Worm (Caenorhabditis elegans) whole organism, mixed stage, embryonic: ENCODE data around the gene vha-15.

Experiments used
- ceh-43 ChIP-seq: fragments of 200-800 bp; sonication (Bioruptor generic); optimal IDR thresholded peaks from 2 replicates; lab custom pipeline; 2018; ENCODE audit warnings: mild to moderate bottlenecking, missing genetic modification characterization, moderate library complexity, missing compliant biosample characterization
- hlh-1 ChIP-seq: fragments of 150-350 bp; optimal IDR thresholded peaks from 2 replicates; lab custom pipeline; 2014; ENCODE audit warnings: missing biosample characterization, missing genetic modification reagents, missing genetic modification characterization
- lsy-2 ChIP-seq: fragments of 150-350 bp; optimal IDR thresholded peaks from 2 replicates; lab custom pipeline; 2014; ENCODE audit warnings: missing biosample characterization, missing genetic modification characterization
- mep-1 ChIP-seq: fragments of 150-350 bp; optimal IDR thresholded peaks from 2 replicates; lab custom pipeline; 2017; ENCODE audit warnings: missing biosample characterization, missing genetic modification reagents, missing genetic modification characterization, inconsistent platforms
- nhr-76 ChIP-seq: sonication (generic microtip); optimal IDR thresholded peaks from 2 replicates; lab custom pipeline; 2017; ENCODE audit warnings: missing biosample characterization, missing genetic modification characterization
- pha-4 ChIP-seq: fragments of 150-350 bp; optimal IDR thresholded peaks from 2 replicates; lab custom pipeline; 2018; ENCODE audit warnings: missing biosample characterization, missing genetic modification reagents, missing genetic modification characterization
- sem-2 ChIP-seq: fragments of 200-800 bp; sonication (Bioruptor generic); optimal IDR thresholded peaks from 2 replicates; lab custom pipeline; 2018; ENCODE audit warnings: mild to moderate bottlenecking, missing genetic modification characterization, missing compliant biosample characterization
- snpc-4 ChIP-seq: fragments of 150-350 bp; optimal IDR thresholded peaks from 2 replicates; lab custom pipeline; 2014; ENCODE audit warnings: missing biosample characterization, missing genetic modification characterization
- sptf-1 ChIP-seq: sonication (generic microtip); optimal IDR thresholded peaks from 2 replicates; lab custom pipeline; 2017; ENCODE audit warnings: mild to moderate bottlenecking, missing genetic modification characterization, moderate library complexity, missing compliant biosample characterization
- unc-39 ChIP-seq: fragments of 150-350 bp; optimal IDR thresholded peaks from 2 replicates; lab custom pipeline; 2014; ENCODE audit warnings: missing biosample characterization, missing genetic modification characterization

DNA sequence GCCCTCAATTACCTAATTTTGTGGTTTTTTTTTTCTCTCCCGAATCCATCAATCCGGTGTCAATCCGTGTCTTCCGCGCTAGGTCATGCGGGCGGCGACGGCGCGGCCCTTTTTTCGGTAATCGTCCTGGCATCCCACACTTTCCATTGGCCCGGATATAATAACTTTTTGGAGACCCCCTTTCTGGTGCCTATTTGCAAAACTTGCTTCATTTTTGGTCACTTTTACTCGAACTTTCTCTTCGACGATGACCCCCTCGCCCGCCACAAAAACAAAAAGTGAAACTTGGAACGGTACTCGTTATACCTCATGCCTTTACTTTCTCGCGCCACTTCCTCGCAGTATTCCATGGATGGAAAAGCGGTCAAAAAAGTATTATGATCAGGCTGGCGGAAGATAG, 23.3 kb upstream of the vha-15 start:
- TF ChIP-seq unc-39 (tag; lab: Kevin White, UChicago) (no peak), sem-2 (GFP tag; lab: Kevin White, UChicago) (no peak), snpc-4 (tag; lab: Kevin White, UChicago) (no peak), lsy-2 (tag; lab: Kevin White, UChicago) (no peak), pha-4 (tag; lab: Kevin White, UChicago) (no peak), nhr-76 (tag; lab: Kevin White, UChicago) (no peak), sptf-1 (tag; lab: Kevin White, UChicago) (no peak), ceh-43 (GFP tag; lab: Kevin White, UChicago) (no peak), mep-1 (tag; lab: Kevin White, UChicago) (no peak), hlh-1 (tag; lab: Kevin White, UChicago) (no peak)
